Worm (Caenorhabditis elegans): ENCODE measurements around the gene mlc-7.
A peak's percentile ranks its signal among the peaks of the same experiment; 100 is the strongest.

mlc-7 gene

ce11 chrIII:13729760-13730159 is 21.5 kb upstream of the mlc-7 start:
- TF ChIP-seq hlh-12 (tag; optimal IDR thresholded peaks at IDR 0.05) = no peak
- no peak for TF ChIP-seq zim-3 (tag; optimal IDR thresholded peaks at IDR 0.05)
- TF ChIP-seq ztf-22 (GFP tag; optimal IDR thresholded peaks at IDR 0.05) = no peak

- no peak for TF ChIP-seq cebp-2 (GFP tag; IDR thresholded peaks at IDR 0.05)
- no peak for TF ChIP-seq bed-1 (GFP tag; IDR thresholded peaks at IDR 0.05)
- TF ChIP-seq F39B2.1 (GFP tag; IDR thresholded peaks at IDR 0.05) = no peak
These were observed 19.7 kb upstream of the mlc-7 start, which contains the start of gene W06F12.2 for ce11 chrIII:13731589-13731988. TSS of gene W06F12.2 (minus strand) at chrIII:13731689.

ce11 chrIII:13732665-13733064 is 18.6 kb upstream of the mlc-7 start:
- TF ChIP-seq madf-8 (GFP tag; conservative IDR thresholded peaks at IDR 0.05) = no peak
- peak; percentile 5; the same call in 1 of the 2 replicates for TF ChIP-seq hmg-1.2 (GFP tag; IDR thresholded peaks at IDR 0.05)
- no peak for TF ChIP-seq sea-2 (GFP tag; IDR thresholded peaks at IDR 0.05)

ce11 chrIII:13733833-13734232 is 17.4 kb upstream of the mlc-7 start:
- TF ChIP-seq lsy-27 (tag; optimal IDR thresholded peaks at IDR 0.05; ENCODE audit: borderline replicate concordance, insufficient read depth) (no peak), tbp1 (GFP tag; optimal IDR thresholded peaks at IDR 0.05) (peak; percentile 7), somi-1 (GFP tag; optimal IDR thresholded peaks at IDR 0.05) (no peak), efl-1 (GFP tag; optimal IDR thresholded peaks at IDR 0.05) (no peak), let-607 (tag; optimal IDR thresholded peaks at IDR 0.05) (peak; percentile 74 to 90), nfyb-1 (GFP tag; IDR thresholded peaks at IDR 0.05) (0 out of 2 replicates have a peak, but pooled peaks have one; percentile 13), F57A8.1 (GFP tag; optimal IDR thresholded peaks at IDR 0.05) (no peak), hrde-1 (tag; optimal IDR thresholded peaks at IDR 0.05; ENCODE audit: borderline replicate concordance) (no peak), nhr-80 (tag; optimal IDR thresholded peaks at IDR 0.05) (peak; percentile 78)

- TF ChIP-seq Y95B8A.8 (GFP tag; IDR thresholded peaks at IDR 0.05) (no peak), ztf-18 (tag; optimal IDR thresholded peaks at IDR 0.05) (no peak), nfya-1 (tag; optimal IDR thresholded peaks at IDR 0.05; ENCODE audit: borderline replicate concordance, insufficient read depth) (no peak), attf-3 (GFP tag; conservative IDR thresholded peaks at IDR 0.05) (no peak), K11D2.4 (GFP tag; IDR thresholded peaks at IDR 0.05) (no peak), lag-1 (GFP tag; IDR thresholded peaks at IDR 0.05) (no peak), lir-1 (GFP tag; conservative IDR thresholded peaks at IDR 0.05) (no peak), rcor-1 (GFP tag; IDR thresholded peaks at IDR 0.05) (no peak), ztf-25 (GFP tag; IDR thresholded peaks at IDR 0.05) (no peak), K12H6.12 (tag; optimal IDR thresholded peaks at IDR 0.05) (no peak), F22D6.2 (tag; optimal IDR thresholded peaks at IDR 0.05) (no peak), lin-35 (GFP tag; optimal IDR thresholded peaks at IDR 0.05) (no peak), ztf-3 (GFP tag; optimal IDR thresholded peaks at IDR 0.05) (no peak), snpc-3.4 (tag; optimal IDR thresholded peaks at IDR 0.05) (no peak), madf-8 (GFP tag; conservative IDR thresholded peaks at IDR 0.05) (no peak), ets-4 (GFP tag; optimal IDR thresholded peaks at IDR 0.05) (no peak), chd-7 (tag; optimal IDR thresholded peaks at IDR 0.05) (no peak), nfya-2 (GFP tag; IDR thresholded peaks at IDR 0.05) (no peak)
These were observed 16.2 kb upstream of the mlc-7 start, which contains the start of gene W06F12.3 for ce11 chrIII:13735008-13735407. TSS of gene W06F12.3 (plus strand) at chrIII:13735030.
